Worm (Caenorhabditis elegans): Measurements from ENCODE around the gene R11D1.12.

R11D1.12 gene

ce11 chrV:12697364-12697901, 28.4 kb downstream of the R11D1.12 start, which contains the start of gene istr-1:
TSS of gene istr-1 (plus strand) at chrV:12697858.
- peak; percentile 66 for TF ChIP-seq C34F6.9 (tag; optimal IDR thresholded peaks at IDR 0.05)
- peak; percentile 11 for TF ChIP-seq skn-1 (tag; optimal IDR thresholded peaks at IDR 0.05)
- TF ChIP-seq unc-55 (GFP tag; optimal IDR thresholded peaks at IDR 0.05), result peak; percentile 34
- TF ChIP-seq peb-1 (tag; optimal IDR thresholded peaks at IDR 0.05), result no peak
- no peak for TF ChIP-seq ztf-4 (tag; optimal IDR thresholded peaks at IDR 0.05)
- no peak for TF ChIP-seq R02D3.7 (tag; optimal IDR thresholded peaks at IDR 0.05)
- peak; percentile 33 for TF ChIP-seq nhr-129 (tag; optimal IDR thresholded peaks at IDR 0.05)
- TF ChIP-seq blmp-1 (tag; optimal IDR thresholded peaks at IDR 0.05; ENCODE audit: insufficient read depth), result no peak
- peak; percentile 12 for TF ChIP-seq fos-1 (tag; optimal IDR thresholded peaks at IDR 0.05)

DNA sequence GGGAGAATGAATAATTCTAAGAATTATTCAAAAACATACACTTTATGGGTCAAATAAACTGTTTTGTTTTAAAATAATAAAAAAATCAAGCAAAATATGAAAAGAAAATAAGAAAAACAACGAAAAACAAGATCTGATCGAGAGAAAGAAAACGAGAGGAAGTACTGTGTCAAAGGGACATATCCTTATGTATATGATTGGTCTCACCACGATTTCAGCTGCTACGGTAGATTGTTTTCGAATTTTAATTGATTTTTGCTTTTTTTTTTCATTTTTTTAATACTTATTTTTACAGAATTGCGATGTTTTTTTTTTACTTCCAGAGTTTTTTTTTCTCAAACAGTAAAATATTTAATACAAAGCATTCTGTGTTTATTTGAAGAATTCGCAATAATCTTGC, 29.0 kb downstream of the R11D1.12 start:
- TF ChIP-seq egl-27 (tag; optimal IDR thresholded peaks at IDR 0.05) (no peak), unc-39 (tag; optimal IDR thresholded peaks at IDR 0.05) (no peak), nhr-6 (tag; optimal IDR thresholded peaks at IDR 0.05) (no peak), blmp-1 (tag; optimal IDR thresholded peaks at IDR 0.05; ENCODE audit: insufficient read depth) (no peak), F13H6.1 (tag; optimal IDR thresholded peaks at IDR 0.05) (no peak), lin-39 (tag; optimal IDR thresholded peaks at IDR 0.05) (no peak), ZK546.5 (tag; optimal IDR thresholded peaks at IDR 0.05) (no peak)

ce11 chrV:12695968-12696367, 29.8 kb downstream of the R11D1.12 start, which contains the start of gene K10C8.4:
TSS of gene K10C8.4 (plus strand) at chrV:12696268.
- TF ChIP-seq unc-55 (GFP tag; optimal IDR thresholded peaks at IDR 0.05) (peak; percentile 5), fos-1 (tag; optimal IDR thresholded peaks at IDR 0.05) (no peak), egl-27 (tag; optimal IDR thresholded peaks at IDR 0.05) (no peak), C34F6.9 (tag; optimal IDR thresholded peaks at IDR 0.05) (peak; percentile 15)

- TF ChIP-seq lsy-2 (tag; optimal IDR thresholded peaks at IDR 0.05) (no peak), nhr-237 (tag; optimal IDR thresholded peaks at IDR 0.05) (no peak), unc-55 (GFP tag; optimal IDR thresholded peaks at IDR 0.05) (no peak), peb-1 (tag; optimal IDR thresholded peaks at IDR 0.05) (no peak), ztf-11 (tag; optimal IDR thresholded peaks at IDR 0.05) (no peak), blmp-1 (tag; optimal IDR thresholded peaks at IDR 0.05; ENCODE audit: insufficient read depth) (no peak), ceh-82 (tag; optimal IDR thresholded peaks at IDR 0.05) (no peak), nhr-21 (tag; optimal IDR thresholded peaks at IDR 0.05) (no peak), ZK546.5 (tag; optimal IDR thresholded peaks at IDR 0.05) (no peak), ama-1 (optimal IDR thresholded peaks at IDR 0.05) (no peak), mab-5 (tag; optimal IDR thresholded peaks at IDR 0.05) (no peak), nhr-10 (tag; optimal IDR thresholded peaks at IDR 0.05) (no peak), unc-39 (tag; optimal IDR thresholded peaks at IDR 0.05) (no peak), ceh-16 (tag; optimal IDR thresholded peaks at IDR 0.05) (no peak), ztf-4 (tag; optimal IDR thresholded peaks at IDR 0.05) (no peak), dmd-4 (tag; optimal IDR thresholded peaks at IDR 0.05) (no peak), nhr-23 (tag; optimal IDR thresholded peaks at IDR 0.05) (no peak), lin-39 (tag; optimal IDR thresholded peaks at IDR 0.05) (no peak), elt-3 (tag; optimal IDR thresholded peaks at IDR 0.05) (no peak)
These were observed 30.6 kb downstream of the R11D1.12 start, which contains the start of gene parn-1 for ce11 chrV:12695155-12695554. TSS of gene parn-1 (minus strand) at chrV:12695255.

- TF ChIP-seq fos-1 (tag; optimal IDR thresholded peaks at IDR 0.05), result peak; percentile 3
- no peak for TF ChIP-seq unc-62 (GFP tag; optimal IDR thresholded peaks at IDR 0.05)
These were observed 42.6 kb downstream of the R11D1.12 start for ce11 chrV:12683205-12683604.

ce11 chrV:12679807-12680206, 46.0 kb downstream of the R11D1.12 start, which contains the start of gene frpr-15:
TSS of gene frpr-15 (plus strand) at chrV:12680107.
- TF ChIP-seq blmp-1 (tag; optimal IDR thresholded peaks at IDR 0.05; ENCODE audit: insufficient read depth), result no peak
- TF ChIP-seq dmd-4 (tag; optimal IDR thresholded peaks at IDR 0.05), result no peak
- no peak for TF ChIP-seq nhr-6 (tag; optimal IDR thresholded peaks at IDR 0.05)
- TF ChIP-seq ceh-16 (tag; optimal IDR thresholded peaks at IDR 0.05), result no peak
- TF ChIP-seq ztf-11 (tag; optimal IDR thresholded peaks at IDR 0.05), result no peak
- TF ChIP-seq sma-9 (GFP tag; optimal IDR thresholded peaks at IDR 0.05), result no peak
- no peak for TF ChIP-seq sma-9 (tag; optimal IDR thresholded peaks at IDR 0.05)
- TF ChIP-seq sma-3 (GFP tag; optimal IDR thresholded peaks at IDR 0.05), result no peak
- no peak for TF ChIP-seq lin-39 (tag; optimal IDR thresholded peaks at IDR 0.05)
